Worm (Caenorhabditis elegans): ENCODE results near the gene F18A11.3.

Gene F18A11.3

ce11 chrII:13006283-13006682 is 30.4 kb downstream of the F18A11.3 start:
- TF ChIP-seq sea-1 (GFP tag; conservative IDR thresholded peaks at IDR 0.05) (no peak), ceh-36 (tag; optimal IDR thresholded peaks at IDR 0.05) (no peak)

- TF ChIP-seq B0310.2 (tag; optimal IDR thresholded peaks at IDR 0.05) = no peak
- TF ChIP-seq scrt-1 (GFP tag; IDR thresholded peaks at IDR 0.05) = no peak
- no peak for TF ChIP-seq tbx-11 (GFP tag; IDR thresholded peaks at IDR 0.05)
- TF ChIP-seq F13C5.2 (tag; optimal IDR thresholded peaks at IDR 0.05) = no peak
- no peak for TF ChIP-seq ama-1 (optimal IDR thresholded peaks at IDR 0.05)
- TF ChIP-seq tra-4 (tag; optimal IDR thresholded peaks at IDR 0.05) = no peak
These were observed 31.8 kb downstream of the F18A11.3 start for ce11 chrII:13004872-13005252.

ce11 chrII:13004160-13004871 is 32.3 kb downstream of the F18A11.3 start:
- TF ChIP-seq ama-1 (optimal IDR thresholded peaks at IDR 0.05) = no peak
- no peak for TF ChIP-seq scrt-1 (GFP tag; IDR thresholded peaks at IDR 0.05)
- TF ChIP-seq pes-1 (GFP tag; IDR thresholded peaks at IDR 0.05) = no peak
- TF ChIP-seq ceh-13 (GFP tag; optimal IDR thresholded peaks at IDR 0.05) = no peak
- no peak for TF ChIP-seq flt-1 (GFP tag; IDR thresholded peaks at IDR 0.05)
- no peak for TF ChIP-seq hnd-1 (tag; optimal IDR thresholded peaks at IDR 0.05)
- no peak for TF ChIP-seq ets-7 (tag; optimal IDR thresholded peaks at IDR 0.05)
- no peak for TF ChIP-seq tra-4 (tag; optimal IDR thresholded peaks at IDR 0.05)
- no peak for TF ChIP-seq aly-1 (tag; optimal IDR thresholded peaks at IDR 0.05)
- TF ChIP-seq hmbx-1 (tag; optimal IDR thresholded peaks at IDR 0.05) = no peak
- TF ChIP-seq tbx-11 (GFP tag; IDR thresholded peaks at IDR 0.05) = no peak
- no peak for TF ChIP-seq tbx-37 (GFP tag; conservative IDR thresholded peaks at IDR 0.05)
- TF ChIP-seq sea-1 (GFP tag; conservative IDR thresholded peaks at IDR 0.05) = no peak
- TF ChIP-seq B0310.2 (tag; optimal IDR thresholded peaks at IDR 0.05) = no peak
- TF ChIP-seq F13C5.2 (tag; optimal IDR thresholded peaks at IDR 0.05) = no peak
- no peak for TF ChIP-seq ceh-36 (tag; optimal IDR thresholded peaks at IDR 0.05)

- TF ChIP-seq flt-1 (GFP tag; IDR thresholded peaks at IDR 0.05) = no peak
- TF ChIP-seq ets-7 (tag; optimal IDR thresholded peaks at IDR 0.05) = no peak
- no peak for TF ChIP-seq hmg-4 (GFP tag; optimal IDR thresholded peaks at IDR 0.05)
- no peak for TF ChIP-seq scrt-1 (GFP tag; IDR thresholded peaks at IDR 0.05)
- TF ChIP-seq B0310.2 (tag; optimal IDR thresholded peaks at IDR 0.05) = no peak
- no peak for TF ChIP-seq tbx-11 (GFP tag; IDR thresholded peaks at IDR 0.05)
- no peak for TF ChIP-seq sea-1 (GFP tag; conservative IDR thresholded peaks at IDR 0.05)
- TF ChIP-seq pes-1 (GFP tag; IDR thresholded peaks at IDR 0.05) = no peak
- no peak for TF ChIP-seq aly-1 (tag; optimal IDR thresholded peaks at IDR 0.05)
These were observed 33.4 kb downstream of the F18A11.3 start for ce11 chrII:13003244-13003643.

- TF ChIP-seq ceh-13 (GFP tag; optimal IDR thresholded peaks at IDR 0.05) (no peak), hnd-1 (tag; optimal IDR thresholded peaks at IDR 0.05) (no peak), scrt-1 (GFP tag; IDR thresholded peaks at IDR 0.05) (no peak), ets-7 (tag; optimal IDR thresholded peaks at IDR 0.05) (no peak), ceh-36 (tag; optimal IDR thresholded peaks at IDR 0.05) (no peak), hmbx-1 (tag; optimal IDR thresholded peaks at IDR 0.05) (no peak), ama-1 (optimal IDR thresholded peaks at IDR 0.05) (no peak), tbx-37 (GFP tag; conservative IDR thresholded peaks at IDR 0.05) (no peak)
These were observed 35.9 kb downstream of the F18A11.3 start, which contains the start of gene Y38F1A.8 for ce11 chrII:13000753-13001152. TSS of gene Y38F1A.8 (minus strand) at chrII:13000853.

ce11 chrII:12997413-12997812 is 39.2 kb downstream of the F18A11.3 start, which contains the start of gene Y38F1A.7:
TSS of gene Y38F1A.7 (minus strand) at chrII:12997804.
- TF ChIP-seq ets-7 (tag; optimal IDR thresholded peaks at IDR 0.05) (no peak), hnd-1 (tag; optimal IDR thresholded peaks at IDR 0.05) (no peak), aly-1 (tag; optimal IDR thresholded peaks at IDR 0.05) (no peak), F13C5.2 (tag; optimal IDR thresholded peaks at IDR 0.05) (no peak), ceh-36 (tag; optimal IDR thresholded peaks at IDR 0.05) (no peak), tbx-37 (GFP tag; conservative IDR thresholded peaks at IDR 0.05) (no peak), hmbx-1 (tag; optimal IDR thresholded peaks at IDR 0.05) (no peak), hmg-4 (GFP tag; optimal IDR thresholded peaks at IDR 0.05) (no peak), B0310.2 (tag; optimal IDR thresholded peaks at IDR 0.05) (no peak), sea-1 (GFP tag; conservative IDR thresholded peaks at IDR 0.05) (no peak), flt-1 (GFP tag; IDR thresholded peaks at IDR 0.05) (no peak), tra-4 (tag; optimal IDR thresholded peaks at IDR 0.05) (no peak)

ce11 chrII:12996249-12996648 is 40.4 kb downstream of the F18A11.3 start, which contains the start of gene hphd-1:
TSS of gene hphd-1 (minus strand) at chrII:12996571.
- TF ChIP-seq hmbx-1 (tag; optimal IDR thresholded peaks at IDR 0.05) (no peak), sea-1 (GFP tag; conservative IDR thresholded peaks at IDR 0.05) (no peak), F13C5.2 (tag; optimal IDR thresholded peaks at IDR 0.05) (no peak), ceh-36 (tag; optimal IDR thresholded peaks at IDR 0.05) (no peak), tra-4 (tag; optimal IDR thresholded peaks at IDR 0.05) (no peak), B0310.2 (tag; optimal IDR thresholded peaks at IDR 0.05) (no peak), hmg-4 (GFP tag; optimal IDR thresholded peaks at IDR 0.05) (no peak), tbx-37 (GFP tag; conservative IDR thresholded peaks at IDR 0.05) (no peak), tbx-11 (GFP tag; IDR thresholded peaks at IDR 0.05) (no peak), ceh-13 (GFP tag; optimal IDR thresholded peaks at IDR 0.05) (no peak), flt-1 (GFP tag; IDR thresholded peaks at IDR 0.05) (no peak), ets-7 (tag; optimal IDR thresholded peaks at IDR 0.05) (no peak), pes-1 (GFP tag; IDR thresholded peaks at IDR 0.05) (no peak), hnd-1 (tag; optimal IDR thresholded peaks at IDR 0.05) (no peak), aly-1 (tag; optimal IDR thresholded peaks at IDR 0.05) (no peak), scrt-1 (GFP tag; IDR thresholded peaks at IDR 0.05) (no peak), ama-1 (optimal IDR thresholded peaks at IDR 0.05) (no peak)

ce11 chrII:12995322-12995721 is 41.3 kb downstream of the F18A11.3 start:
- TF ChIP-seq hmg-4 (GFP tag; optimal IDR thresholded peaks at IDR 0.05) = no peak
- TF ChIP-seq sea-1 (GFP tag; conservative IDR thresholded peaks at IDR 0.05) = no peak
- TF ChIP-seq tbx-11 (GFP tag; IDR thresholded peaks at IDR 0.05) = no peak
- TF ChIP-seq pes-1 (GFP tag; IDR thresholded peaks at IDR 0.05) = no peak
- TF ChIP-seq F13C5.2 (tag; optimal IDR thresholded peaks at IDR 0.05) = no peak
- no peak for TF ChIP-seq hnd-1 (tag; optimal IDR thresholded peaks at IDR 0.05)
- no peak for TF ChIP-seq tbx-37 (GFP tag; conservative IDR thresholded peaks at IDR 0.05)
- no peak for TF ChIP-seq ets-7 (tag; optimal IDR thresholded peaks at IDR 0.05)
- no peak for TF ChIP-seq B0310.2 (tag; optimal IDR thresholded peaks at IDR 0.05)
- TF ChIP-seq aly-1 (tag; optimal IDR thresholded peaks at IDR 0.05) = no peak
- TF ChIP-seq flt-1 (GFP tag; IDR thresholded peaks at IDR 0.05) = no peak
- TF ChIP-seq ama-1 (optimal IDR thresholded peaks at IDR 0.05) = no peak
- no peak for TF ChIP-seq hmbx-1 (tag; optimal IDR thresholded peaks at IDR 0.05)
- no peak for TF ChIP-seq scrt-1 (GFP tag; IDR thresholded peaks at IDR 0.05)
- TF ChIP-seq ceh-13 (GFP tag; optimal IDR thresholded peaks at IDR 0.05) = no peak
- no peak for TF ChIP-seq tra-4 (tag; optimal IDR thresholded peaks at IDR 0.05)
- TF ChIP-seq ceh-36 (tag; optimal IDR thresholded peaks at IDR 0.05) = no peak

All from whole organism, early embryonic.